Fruit fly (Drosophila melanogaster) Kc167 (cell line): ENCODE measurements around the gene Hsp23.

Experiments used
- Myc ChIP-seq: fragments of >200 bp; optimal IDR thresholded peaks from 2 replicates; lab custom pipeline; 2017; ENCODE audit warnings: missing external identifiers
- Sin3A ChIP-seq: fragments of >200 bp; optimal IDR thresholded peaks from 2 replicates; lab custom pipeline; 2018; ENCODE audit warnings: missing external identifiers
- h ChIP-seq: fragments of >200 bp; optimal IDR thresholded peaks from 3 replicates; lab custom pipeline; 2018; ENCODE audit warnings: missing external identifiers
- insv ChIP-seq: fragments of >200 bp; optimal IDR thresholded peaks from 3 replicates; lab custom pipeline; 2018; ENCODE audit warnings: missing external identifiers
- psq ChIP-seq: fragments of >200 bp; optimal IDR thresholded peaks from 2 replicates; lab custom pipeline; 2017; ENCODE audit warnings: missing external identifiers
- ttk ChIP-seq: sonication (Bioruptor generic); optimal IDR thresholded peaks from 2 replicates; lab custom pipeline; 2017; ENCODE audit warnings: missing external identifiers

DNA sequence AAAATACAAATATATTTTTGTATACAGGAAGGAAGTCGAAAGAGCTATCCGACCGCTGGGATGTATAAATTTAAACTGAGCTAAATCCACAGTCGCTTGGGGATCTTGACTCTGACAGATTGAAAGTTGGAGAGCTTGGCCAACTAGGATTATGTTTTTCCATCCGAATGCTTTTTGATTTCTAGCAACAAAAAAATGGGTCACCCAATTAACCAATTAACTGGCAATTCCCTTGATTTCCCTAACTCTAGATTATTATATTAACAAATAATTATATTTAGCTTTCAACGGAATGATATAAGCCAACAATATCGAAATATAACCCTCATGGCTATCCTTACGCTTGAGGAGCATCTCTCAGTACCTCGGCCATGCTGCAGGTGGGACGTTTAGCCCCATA lies 35.6 kb downstream of the Hsp23 start, which contains the start of gene CG3982:
- TF ChIP-seq h (lab: Kevin White, UChicago) = no peak
- no peak for TF ChIP-seq insv (lab: Kevin White, UChicago)
- no peak for TF ChIP-seq Myc (lab: Kevin White, UChicago)
- no peak for TF ChIP-seq psq (lab: Kevin White, UChicago)
- no peak for TF ChIP-seq Sin3A (lab: Kevin White, UChicago)
- no peak for TF ChIP-seq ttk (lab: Kevin White, UChicago)
